Fruit fly (Drosophila melanogaster): ENCODE measurements around the gene CG34300.

DNA sequence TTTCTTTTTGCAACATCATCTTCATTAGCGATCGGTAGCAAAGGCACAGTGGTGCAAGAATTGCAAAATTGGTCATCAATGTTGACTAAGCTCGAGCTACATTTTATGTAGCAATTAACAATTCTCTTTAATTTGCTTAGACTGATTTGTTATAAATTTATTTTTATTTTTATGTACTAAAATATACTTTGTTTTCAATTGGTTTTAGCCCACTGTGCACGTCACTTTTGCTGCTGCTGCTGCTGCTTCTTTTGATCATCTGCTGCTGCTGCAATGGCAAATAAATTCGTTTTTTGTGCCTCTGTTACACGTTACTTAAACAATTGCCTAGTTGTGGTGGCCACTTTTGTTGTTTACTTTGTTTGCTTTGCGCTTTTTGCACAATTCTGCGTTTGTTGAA lies 10.4 kb downstream of the CG34300 start:
- TF ChIP-seq CG8478 (optimal IDR thresholded peaks at IDR 0.05), result no peak
- TF ChIP-seq CTCF (optimal IDR thresholded peaks at IDR 0.05), result no peak

All from S2 (cell line).